Worm (Caenorhabditis elegans) whole organism, L1 larva: ENCODE results near the gene C17H11.6.

Experiments used
- aly-2 ChIP-seq: fragments of 150-350 bp; optimal IDR thresholded peaks from 2 replicates; lab custom pipeline; 2014; ENCODE audit warnings: missing biosample characterization, missing genetic modification characterization
- elt-3 ChIP-seq, 6 experiments: fragments of 150-350 bp in 1 of 6; sonication (generic microtip); optimal IDR thresholded peaks; 2 replicates each; lab custom pipeline; 2017 to 2018; ENCODE audit warnings: missing biosample characterization in 6 of 6, missing genetic modification characterization in 6 of 6, inconsistent platforms in 1 of 6
- fos-1 ChIP-seq: fragments of 150-350 bp; optimal IDR thresholded peaks from 2 replicates; lab custom pipeline; 2014; ENCODE audit warnings: missing biosample characterization, missing genetic modification characterization
- mep-1 ChIP-seq: fragments of 150-350 bp; optimal IDR thresholded peaks from 2 replicates; lab custom pipeline; 2014; ENCODE audit warnings: missing biosample characterization, missing genetic modification characterization
- nhr-12 ChIP-seq: sonication (generic microtip); optimal IDR thresholded peaks from 2 replicates; lab custom pipeline; 2017; ENCODE audit warnings: missing biosample characterization, missing genetic modification characterization
- nhr-237 ChIP-seq: fragments of 150-350 bp; optimal IDR thresholded peaks from 2 replicates; lab custom pipeline; 2014; ENCODE audit warnings: missing biosample characterization, missing genetic modification characterization
- nhr-76 ChIP-seq: sonication (generic microtip); optimal IDR thresholded peaks from 2 replicates; lab custom pipeline; 2017; ENCODE audit warnings: missing biosample characterization, missing genetic modification characterization
- pax-3 ChIP-seq: fragments of 200-800 bp; sonication (Bioruptor generic); optimal IDR thresholded peaks from 2 replicates; lab custom pipeline; 2018; ENCODE audit warnings: mild to moderate bottlenecking, missing genetic modification characterization, moderate library complexity, missing compliant biosample characterization
- snpc-4 ChIP-seq: fragments of 150-350 bp; optimal IDR thresholded peaks from 2 replicates; lab custom pipeline; 2014; ENCODE audit warnings: missing biosample characterization, missing genetic modification characterization
- sup-37 ChIP-seq: fragments of 200-800 bp; sonication (Bioruptor generic); optimal IDR thresholded peaks from 2 replicates; lab custom pipeline; 2018; ENCODE audit warnings: mild to moderate bottlenecking, missing genetic modification characterization, missing compliant biosample characterization
- unc-130 ChIP-seq: fragments of 150-350 bp; optimal IDR thresholded peaks from 2 replicates; lab custom pipeline; 2017; ENCODE audit warnings: missing biosample characterization, missing genetic modification characterization, inconsistent platforms
- zag-1 ChIP-seq: fragments of 150-350 bp; optimal IDR thresholded peaks from 2 replicates; lab custom pipeline; 2014; ENCODE audit warnings: missing biosample characterization, missing genetic modification characterization
- ztf-4 ChIP-seq: fragments of 150-350 bp; optimal IDR thresholded peaks from 2 replicates; lab custom pipeline; 2014; ENCODE audit warnings: missing biosample characterization, missing genetic modification characterization

DNA sequence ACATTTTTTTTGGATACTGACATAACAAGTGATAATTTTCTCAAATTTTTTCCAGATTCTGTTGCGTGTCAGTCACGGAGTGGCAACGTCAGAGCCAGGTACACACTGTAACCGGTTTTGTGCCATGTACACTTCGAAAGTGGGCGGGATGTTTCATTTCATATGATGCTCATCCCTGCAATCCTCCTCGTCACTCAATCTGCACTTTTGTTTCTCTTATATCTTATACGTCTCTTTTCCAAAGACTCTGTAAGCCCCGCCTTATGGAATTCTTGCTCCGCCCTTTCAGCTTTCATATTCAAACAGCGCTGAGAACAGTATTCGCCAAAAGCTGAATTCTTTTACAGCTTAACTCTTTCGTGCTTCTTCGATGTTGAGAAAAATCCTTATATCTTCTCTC lies 64.4 kb downstream of the C17H11.6 start, which contains the start of gene C02B8.3:
- TF ChIP-seq nhr-76 (tag; lab: Kevin White, UChicago) (no peak), ztf-4 (tag; lab: Kevin White, UChicago) (no peak), mep-1 (tag; lab: Kevin White, UChicago) (no peak), elt-3 (tag; optimal IDR thresholded peaks at IDR 0.05; lab: Kevin White, UChicago) (no peak), nhr-237 (tag; lab: Kevin White, UChicago) (no peak), aly-2 (tag; lab: Kevin White, UChicago) (no peak), nhr-12 (tag; lab: Kevin White, UChicago) (no peak), zag-1 (no peak), pax-3 (no peak), snpc-4 (tag; lab: Kevin White, UChicago) (no peak), fos-1 (tag; lab: Kevin White, UChicago) (no peak), unc-130 (tag; lab: Kevin White, UChicago) (no peak), sup-37 (GFP tag; lab: Kevin White, UChicago) (no peak)
